Worm (Caenorhabditis elegans): ENCODE measurements around the gene C08F11.17.
A peak's percentile ranks its signal among the peaks of the same experiment; 100 is the strongest.

The C08F11.17 gene

ce11 chrIV:13601973-13602669, 48.0 kb downstream of the C08F11.17 start, which contains the start of gene Y45F10B.59 (continued):
- 0 out of 2 replicates have a peak, but pooled peaks have one; percentile 20 for TF ChIP-seq hsf-1 (GFP tag; IDR thresholded peaks at IDR 0.05)
- peak; percentile 84 for TF ChIP-seq snpc-3.4 (tag; optimal IDR thresholded peaks at IDR 0.05)

- TF ChIP-seq rcor-1 (GFP tag; IDR thresholded peaks at IDR 0.05), result peak; percentile 22; the same call in 1 of the 2 replicates
- peak; percentile 75 for TF ChIP-seq tbp1 (GFP tag; optimal IDR thresholded peaks at IDR 0.05)
- TF ChIP-seq F33H1.4 (GFP tag; IDR thresholded peaks at IDR 0.05), result peak; percentile 33; the same call in 1 of the 2 replicates
- TF ChIP-seq hrde-1 (tag; optimal IDR thresholded peaks at IDR 0.05; ENCODE audit: borderline replicate concordance), result no peak
- no peak for TF ChIP-seq attf-5 (GFP tag; optimal IDR thresholded peaks at IDR 0.05)
- TF ChIP-seq lin-54 (GFP tag; optimal IDR thresholded peaks at IDR 0.05), result peak; percentile 30
- TF ChIP-seq zim-3 (tag; optimal IDR thresholded peaks at IDR 0.05), result no peak
- no peak for TF ChIP-seq nhr-179 (tag; optimal IDR thresholded peaks at IDR 0.05)
- peak; percentile 99 for TF ChIP-seq attf-6 (GFP tag; IDR thresholded peaks at IDR 0.05)
- TF ChIP-seq Y95B8A.8 (GFP tag; IDR thresholded peaks at IDR 0.05), result no peak
- no peak for TF ChIP-seq cebp-1 (GFP tag; IDR thresholded peaks at IDR 0.05)
- no peak for TF ChIP-seq cebp-1 (tag; optimal IDR thresholded peaks at IDR 0.05)
- no peak for TF ChIP-seq ets-4 (GFP tag; optimal IDR thresholded peaks at IDR 0.05)
- no peak for TF ChIP-seq akir-1 (GFP tag; optimal IDR thresholded peaks at IDR 0.05)
- TF ChIP-seq nhr-90 (tag; optimal IDR thresholded peaks at IDR 0.05), result no peak
- 0 out of 2 replicates have a peak, but pooled peaks have one; percentile 39 for TF ChIP-seq lin-26 (GFP tag; IDR thresholded peaks at IDR 0.05)
- TF ChIP-seq nhr-120 (GFP tag; IDR thresholded peaks at IDR 0.05), result no peak
- TF ChIP-seq ZK185.1 (tag; optimal IDR thresholded peaks at IDR 0.05; ENCODE audit: poor library complexity, severe bottlenecking), result no peak
- no peak for TF ChIP-seq Y67H2A.10 (GFP tag; conservative IDR thresholded peaks at IDR 0.05)
- peak; percentile 93 for TF ChIP-seq snpc-1.1 (tag; optimal IDR thresholded peaks at IDR 0.05; ENCODE audit: insufficient read depth)
- no peak for TF ChIP-seq F23B12.7 (tag; optimal IDR thresholded peaks at IDR 0.05; ENCODE audit: insufficient read depth)
- TF ChIP-seq bed-2 (GFP tag; IDR thresholded peaks at IDR 0.05), result no peak
- peak; percentile 36 for TF ChIP-seq snpc-1.3 (tag; optimal IDR thresholded peaks at IDR 0.05; ENCODE audit: insufficient read depth)
- peak; percentile 87 for TF ChIP-seq snpc-4 (GFP tag; optimal IDR thresholded peaks at IDR 0.05)
- peak; percentile 92 to 98 (median 95) for TF ChIP-seq snpc-4 (tag; optimal IDR thresholded peaks at IDR 0.05)
- peak; percentile 53 for TF ChIP-seq D2030.7 (GFP tag; IDR thresholded peaks at IDR 0.05)
- TF ChIP-seq cebp-2 (GFP tag; IDR thresholded peaks at IDR 0.05), result 0 out of 2 replicates have a peak, but pooled peaks have one; percentile 51
- TF ChIP-seq Y53G8AR.9 (GFP tag; conservative IDR thresholded peaks at IDR 0.05), result no peak
- TF ChIP-seq atf-7 (tag; optimal IDR thresholded peaks at IDR 0.05), result no peak
- TF ChIP-seq ceh-100 (GFP tag; IDR thresholded peaks at IDR 0.05), result peak; percentile 14; the same call in 1 of the 2 replicates
- no peak for TF ChIP-seq him-1 (tag; optimal IDR thresholded peaks at IDR 0.05)
- peak; percentile 19 for TF ChIP-seq lsl-1 (GFP tag; optimal IDR thresholded peaks at IDR 0.05)
- TF ChIP-seq F55B11.4 (tag; optimal IDR thresholded peaks at IDR 0.05; ENCODE audit: borderline replicate concordance, insufficient read depth), result no peak
- no peak for TF ChIP-seq T07F8.4 (tag; optimal IDR thresholded peaks at IDR 0.05)
- TF ChIP-seq tlf-1 (GFP tag; optimal IDR thresholded peaks at IDR 0.05), result no peak
- TF ChIP-seq hlh-26 (GFP tag; conservative IDR thresholded peaks at IDR 0.05), result no peak
- TF ChIP-seq lag-1 (GFP tag; IDR thresholded peaks at IDR 0.05), result no peak
- TF ChIP-seq ztf-22 (GFP tag; optimal IDR thresholded peaks at IDR 0.05), result no peak
- TF ChIP-seq lsy-27 (tag; optimal IDR thresholded peaks at IDR 0.05; ENCODE audit: borderline replicate concordance, insufficient read depth), result no peak
- peak; percentile 86 for TF ChIP-seq F49E8.2 (tag; optimal IDR thresholded peaks at IDR 0.05; ENCODE audit: insufficient read depth)
- no peak for TF ChIP-seq ceh-40 (GFP tag; IDR thresholded peaks at IDR 0.05)
- TF ChIP-seq pha-4 (tag; optimal IDR thresholded peaks at IDR 0.05), result no peak
Measured at ce11 chrIV:13601428-13601827, 48.7 kb downstream of the C08F11.17 start.

Data from whole organism, young adult.